Fruit fly (Drosophila melanogaster): ENCODE measurements around the gene Ubc84D.

Gene Ubc84D

dm6 chr3R:7500513-7500912, 18.7 kb downstream of the Ubc84D start (continued):
- TF ChIP-seq lab (GFP tag; optimal IDR thresholded peaks at IDR 0.05) (peak; percentile 58), Xbp1 (GFP tag; optimal IDR thresholded peaks at IDR 0.05) (peak; percentile 31), Nf-YB (GFP tag; optimal IDR thresholded peaks at IDR 0.05) (no peak), CG10274 (GFP tag; optimal IDR thresholded peaks at IDR 0.05) (no peak), zf30C (GFP tag; optimal IDR thresholded peaks at IDR 0.05) (no peak), corto (GFP tag; optimal IDR thresholded peaks at IDR 0.05) (no peak), ranshi (GFP tag; IDR thresholded peaks at IDR 0.05) (0 out of 2 replicates have a peak, but pooled peaks have one; percentile 14), stwl (tag; optimal IDR thresholded peaks at IDR 0.05) (no peak), Side (GFP tag; optimal IDR thresholded peaks at IDR 0.05) (no peak), Ssrp (tag; optimal IDR thresholded peaks at IDR 0.05) (no peak), cad (GFP tag; optimal IDR thresholded peaks at IDR 0.05) (no peak), usp (GFP tag; optimal IDR thresholded peaks at IDR 0.05) (no peak), CG9215 (GFP tag; IDR thresholded peaks at IDR 0.05) (no peak), CG8089 (GFP tag; optimal IDR thresholded peaks at IDR 0.05) (no peak), danr (GFP tag; IDR thresholded peaks at IDR 0.05) (no peak), CG13287 (GFP tag; IDR thresholded peaks at IDR 0.05; ENCODE audit: partially characterized antibody) (no peak), CG3163 (GFP tag; optimal IDR thresholded peaks at IDR 0.05) (no peak), bigmax (GFP tag; optimal IDR thresholded peaks at IDR 0.05) (no peak), kay (GFP tag; optimal IDR thresholded peaks at IDR 0.05) (no peak), eyg (GFP tag; optimal IDR thresholded peaks at IDR 0.05) (no peak), dmrt11E (tag; optimal IDR thresholded peaks at IDR 0.05) (no peak), Stat92E (GFP tag; optimal IDR thresholded peaks at IDR 0.05) (no peak), CG12769 (tag; optimal IDR thresholded peaks at IDR 0.05) (peak; percentile 53), CG1603 (tag; optimal IDR thresholded peaks at IDR 0.05) (no peak), Gsc (GFP tag; IDR thresholded peaks at IDR 0.05) (no peak), crol (GFP tag; IDR thresholded peaks at IDR 0.05) (no peak), cas (GFP tag; IDR thresholded peaks at IDR 0.05) (no peak), CG15269 (tag; optimal IDR thresholded peaks at IDR 0.05) (peak; percentile 27), zfh1 (GFP tag; IDR thresholded peaks at IDR 0.05) (peak; percentile 36; the same call in 1 of the 3 replicates), dm (GFP tag; optimal IDR thresholded peaks at IDR 0.05) (no peak), CG17328 (GFP tag; IDR thresholded peaks at IDR 0.05) (peak; percentile 11; the same call in 1 of the 2 replicates), Fer2 (tag; optimal IDR thresholded peaks at IDR 0.05) (no peak), ash1 (GFP tag; optimal IDR thresholded peaks at IDR 0.05) (no peak), NfI (GFP tag; optimal IDR thresholded peaks at IDR 0.05) (peak; percentile 29), CG12942 (GFP tag; optimal IDR thresholded peaks at IDR 0.05) (no peak), croc (GFP tag; conservative IDR thresholded peaks at IDR 0.05) (no peak), lola (GFP tag; optimal IDR thresholded peaks at IDR 0.05) (no peak), sens (GFP tag) (peak; percentile 82), Optix (GFP tag; IDR thresholded peaks at IDR 0.05) (no peak), amos (GFP tag; IDR thresholded peaks at IDR 0.05; ENCODE audit: partially characterized antibody) (no peak), Rfx (GFP tag; IDR thresholded peaks at IDR 0.05) (peak; percentile 59), CG17385 (GFP tag; optimal IDR thresholded peaks at IDR 0.05) (no peak), tio (GFP tag; optimal IDR thresholded peaks at IDR 0.05) (no peak), CG13894 (tag; optimal IDR thresholded peaks at IDR 0.05) (peak; percentile 40), mld (GFP tag; IDR thresholded peaks at IDR 0.05; ENCODE audit: partially characterized antibody) (no peak), CG16779 (GFP tag; IDR thresholded peaks at IDR 0.05) (no peak), al (GFP tag; IDR thresholded peaks at IDR 0.05) (peak; percentile 44; the same call in 1 of the 2 replicates), CG18599 (GFP tag; optimal IDR thresholded peaks at IDR 0.05) (peak; percentile 24), CG34224 (GFP tag; IDR thresholded peaks at IDR 0.05; ENCODE audit: partially characterized antibody) (no peak), Ets65A (GFP tag) (no peak), HmgZ (tag; optimal IDR thresholded peaks at IDR 0.05) (no peak)
